Worm (Caenorhabditis elegans): ENCODE data around the gene F14F7.7.
A peak's percentile ranks its signal among the peaks of the same experiment; 100 is the strongest.

Gene F14F7.7

DNA sequence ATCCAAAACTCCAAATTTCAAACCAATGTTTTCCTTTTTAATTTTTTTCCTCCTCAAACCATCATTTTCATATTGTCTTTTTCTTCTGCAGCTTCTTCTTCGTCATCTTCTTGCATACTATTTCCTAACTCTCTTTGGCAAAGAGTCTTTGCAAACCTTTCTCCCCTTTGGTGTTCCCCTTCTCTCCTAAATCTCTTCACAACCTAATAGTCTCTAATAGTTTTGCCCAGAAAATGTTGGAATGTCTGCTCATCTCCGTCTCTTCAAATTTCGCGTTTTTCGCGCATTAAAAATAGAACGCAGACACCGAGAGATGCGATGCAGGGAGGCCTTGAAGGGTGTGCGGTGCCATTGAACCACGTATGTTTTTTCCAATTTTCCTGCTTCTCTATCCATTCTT, 28.6 kb upstream of the F14F7.7 start, which contains the start of gene ZK1010.10:
Gene ZK1010.10 (plus strand): TSS at position 286 of the 400 bp plus-strand sequence.
- TF ChIP-seq hmbx-1 (tag; optimal IDR thresholded peaks at IDR 0.05) (no peak), F13C5.2 (tag; optimal IDR thresholded peaks at IDR 0.05) (peak; percentile 42), hmg-4 (GFP tag; optimal IDR thresholded peaks at IDR 0.05) (peak; percentile 9)

DNA sequence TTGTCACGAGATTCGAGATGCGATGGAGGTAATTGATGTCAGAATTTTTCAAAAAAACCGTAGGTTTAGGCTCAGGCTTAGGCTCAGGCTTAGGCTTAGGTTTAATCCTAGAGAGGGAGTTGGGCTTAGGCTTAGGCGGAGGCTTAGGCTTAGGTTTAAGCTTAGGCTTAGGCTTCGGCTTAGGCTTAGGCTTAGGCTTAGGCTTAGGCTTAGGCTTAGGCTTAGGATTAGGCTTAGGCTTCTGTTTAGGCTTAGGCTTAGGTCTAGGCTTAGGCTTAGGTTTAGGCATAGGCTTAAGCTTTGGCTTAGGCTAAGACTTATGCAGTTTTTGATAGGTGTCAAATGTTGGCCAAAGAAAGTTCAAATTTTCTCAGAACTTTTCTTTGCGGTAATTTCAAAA, 26.4 kb upstream of the F14F7.7 start:
- TF ChIP-seq tra-4 (tag; optimal IDR thresholded peaks at IDR 0.05) (no peak), F13C5.2 (tag; optimal IDR thresholded peaks at IDR 0.05) (no peak), ets-7 (tag; optimal IDR thresholded peaks at IDR 0.05) (no peak), ceh-36 (tag; optimal IDR thresholded peaks at IDR 0.05) (peak; percentile 94), hnd-1 (tag; optimal IDR thresholded peaks at IDR 0.05) (no peak), ceh-13 (GFP tag; optimal IDR thresholded peaks at IDR 0.05) (no peak)

- TF ChIP-seq scrt-1 (GFP tag; IDR thresholded peaks at IDR 0.05) (no peak), hnd-1 (tag; optimal IDR thresholded peaks at IDR 0.05) (no peak), ets-7 (tag; optimal IDR thresholded peaks at IDR 0.05) (no peak), ceh-36 (tag; optimal IDR thresholded peaks at IDR 0.05) (no peak), hmg-4 (GFP tag; optimal IDR thresholded peaks at IDR 0.05) (no peak), pes-1 (GFP tag; IDR thresholded peaks at IDR 0.05) (no peak), ama-1 (optimal IDR thresholded peaks at IDR 0.05) (no peak), tbx-37 (GFP tag; conservative IDR thresholded peaks at IDR 0.05) (no peak), B0310.2 (tag; optimal IDR thresholded peaks at IDR 0.05) (no peak), F13C5.2 (tag; optimal IDR thresholded peaks at IDR 0.05) (no peak), hmbx-1 (tag; optimal IDR thresholded peaks at IDR 0.05) (no peak), tra-4 (tag; optimal IDR thresholded peaks at IDR 0.05) (no peak), aly-1 (tag; optimal IDR thresholded peaks at IDR 0.05) (no peak)
Observed at ce11 chrIII:13005161-13005560, 25.5 kb upstream of the F14F7.7 start, which contains the start of gene snf-7. snf-7 (plus strand) TSS chrIII:13005461.

- TF ChIP-seq tbx-37 (GFP tag; conservative IDR thresholded peaks at IDR 0.05): no peak
- no peak for TF ChIP-seq sea-1 (GFP tag; conservative IDR thresholded peaks at IDR 0.05)
- TF ChIP-seq B0310.2 (tag; optimal IDR thresholded peaks at IDR 0.05): no peak
- no peak for TF ChIP-seq scrt-1 (GFP tag; IDR thresholded peaks at IDR 0.05)
- no peak for TF ChIP-seq hmg-4 (GFP tag; optimal IDR thresholded peaks at IDR 0.05)
Observed at ce11 chrIII:13011927-13012326, 18.8 kb upstream of the F14F7.7 start.

- no peak for TF ChIP-seq sea-1 (GFP tag; conservative IDR thresholded peaks at IDR 0.05)
- no peak for TF ChIP-seq hnd-1 (tag; optimal IDR thresholded peaks at IDR 0.05)
- TF ChIP-seq hmbx-1 (tag; optimal IDR thresholded peaks at IDR 0.05): no peak
- TF ChIP-seq ama-1 (optimal IDR thresholded peaks at IDR 0.05): no peak
- no peak for TF ChIP-seq B0310.2 (tag; optimal IDR thresholded peaks at IDR 0.05)
Observed at ce11 chrIII:13013912-13014311, 16.8 kb upstream of the F14F7.7 start.

ce11 chrIII:13015754-13016317, 14.9 kb upstream of the F14F7.7 start:
- TF ChIP-seq tra-4 (tag; optimal IDR thresholded peaks at IDR 0.05) (no peak), hnd-1 (tag; optimal IDR thresholded peaks at IDR 0.05) (no peak), pes-1 (GFP tag; IDR thresholded peaks at IDR 0.05) (no peak), B0310.2 (tag; optimal IDR thresholded peaks at IDR 0.05) (no peak), tbx-11 (GFP tag; IDR thresholded peaks at IDR 0.05) (no peak), scrt-1 (GFP tag; IDR thresholded peaks at IDR 0.05) (no peak), ceh-36 (tag; optimal IDR thresholded peaks at IDR 0.05) (no peak), ceh-13 (GFP tag; optimal IDR thresholded peaks at IDR 0.05) (no peak), flt-1 (GFP tag; IDR thresholded peaks at IDR 0.05) (no peak), hmbx-1 (tag; optimal IDR thresholded peaks at IDR 0.05) (no peak), aly-1 (tag; optimal IDR thresholded peaks at IDR 0.05) (no peak), ama-1 (optimal IDR thresholded peaks at IDR 0.05) (no peak), tbx-37 (GFP tag; conservative IDR thresholded peaks at IDR 0.05) (no peak), F13C5.2 (tag; optimal IDR thresholded peaks at IDR 0.05) (no peak), sea-1 (GFP tag; conservative IDR thresholded peaks at IDR 0.05) (no peak), ets-7 (tag; optimal IDR thresholded peaks at IDR 0.05) (no peak)

- TF ChIP-seq pes-1 (GFP tag; IDR thresholded peaks at IDR 0.05) (no peak), flt-1 (GFP tag; IDR thresholded peaks at IDR 0.05) (no peak), hnd-1 (tag; optimal IDR thresholded peaks at IDR 0.05) (no peak), F13C5.2 (tag; optimal IDR thresholded peaks at IDR 0.05) (no peak), scrt-1 (GFP tag; IDR thresholded peaks at IDR 0.05) (no peak), ceh-36 (tag; optimal IDR thresholded peaks at IDR 0.05) (no peak), hmbx-1 (tag; optimal IDR thresholded peaks at IDR 0.05) (no peak)
Observed at ce11 chrIII:13018619-13019018, 12.1 kb upstream of the F14F7.7 start, which contains the start of gene col-98. col-98 (plus strand) TSS chrIII:13019008.

DNA sequence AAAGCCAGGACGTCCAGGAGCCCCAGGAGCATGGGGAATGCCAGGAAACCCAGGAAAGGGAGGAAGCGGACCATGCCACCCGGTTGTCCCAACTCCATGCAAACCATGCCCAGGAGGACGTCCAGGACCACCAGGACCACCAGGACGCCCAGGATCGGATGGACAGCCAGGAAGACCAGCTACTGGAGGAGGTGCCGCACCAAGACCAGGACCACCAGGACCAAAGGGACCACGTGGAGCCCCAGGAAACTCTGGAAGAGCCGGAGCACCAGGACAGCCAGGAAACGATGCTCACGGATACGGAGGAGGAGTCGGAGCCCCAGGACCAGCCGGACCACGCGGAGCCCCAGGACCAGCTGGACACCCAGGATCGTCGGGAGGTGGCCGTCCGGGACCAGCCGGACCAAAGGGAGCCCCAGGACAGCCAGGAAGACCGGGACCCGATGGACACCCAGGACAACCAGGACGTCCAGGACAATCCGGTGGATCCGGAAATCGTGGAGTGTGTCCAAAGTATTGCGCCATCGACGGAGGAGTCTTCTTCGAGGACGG, 11.1 kb upstream of the F14F7.7 start:
- TF ChIP-seq ama-1 (optimal IDR thresholded peaks at IDR 0.05) (no peak), scrt-1 (GFP tag; IDR thresholded peaks at IDR 0.05) (no peak), tbx-11 (GFP tag; IDR thresholded peaks at IDR 0.05) (no peak), F13C5.2 (tag; optimal IDR thresholded peaks at IDR 0.05) (no peak), ceh-36 (tag; optimal IDR thresholded peaks at IDR 0.05) (no peak), hmg-4 (GFP tag; optimal IDR thresholded peaks at IDR 0.05) (no peak), ets-7 (tag; optimal IDR thresholded peaks at IDR 0.05) (no peak), ceh-13 (GFP tag; optimal IDR thresholded peaks at IDR 0.05) (no peak), B0310.2 (tag; optimal IDR thresholded peaks at IDR 0.05) (no peak)

All from whole organism, early embryonic.